Worm (Caenorhabditis elegans) whole organism, L1 larva: Measurements from ENCODE around the gene C06C6.8.
"Not testable (repeated sequence)": the region's sequence is repeated elsewhere in the genome, so short reads cannot be mapped to it uniquely, and the experiment has no call there.

Source experiments
- C04F5.9 ChIP-seq: sonication (generic microtip); optimal IDR thresholded peaks from 2 replicates; lab custom pipeline; 2016; ENCODE audit warnings: missing genetic modification characterization, missing compliant biosample characterization
- C16A3.4 ChIP-seq: fragments of 150-350 bp; optimal IDR thresholded peaks from 2 replicates; lab custom pipeline; 2014; ENCODE audit warnings: missing biosample characterization, missing genetic modification characterization
- F16B12.6 ChIP-seq: fragments of 150-350 bp; optimal IDR thresholded peaks from 2 replicates; lab custom pipeline; 2014; ENCODE audit warnings: missing biosample characterization, missing genetic modification characterization
- alr-1 ChIP-seq: fragments of 200-800 bp; sonication (Bioruptor generic); optimal IDR thresholded peaks from 2 replicates; lab custom pipeline; 2018; ENCODE audit warnings: borderline replicate concordance, mild to moderate bottlenecking, missing genetic modification characterization, missing compliant biosample characterization
- aly-2 ChIP-seq: fragments of 150-350 bp; optimal IDR thresholded peaks from 2 replicates; lab custom pipeline; 2014; ENCODE audit warnings: missing biosample characterization, missing genetic modification characterization
- ama-1 ChIP-seq: fragments of 150-350 bp; optimal IDR thresholded peaks from 2 replicates; lab custom pipeline; 2014
- blmp-1 ChIP-seq: fragments of 150-350 bp; optimal IDR thresholded peaks from 2 replicates; lab custom pipeline; 2014; ENCODE audit warnings: missing biosample characterization, missing genetic modification characterization
- ceh-63 ChIP-seq: fragments of 200-800 bp; sonication (Bioruptor generic); optimal IDR thresholded peaks from 2 replicates; lab custom pipeline; 2018; ENCODE audit warnings: mild to moderate bottlenecking, missing genetic modification characterization, missing compliant biosample characterization
- ceh-8 ChIP-seq: fragments of 200-800 bp; sonication (Bioruptor generic); optimal IDR thresholded peaks from 2 replicates; lab custom pipeline; 2018; ENCODE audit warnings: mild to moderate bottlenecking, missing genetic modification characterization, moderate library complexity, missing compliant biosample characterization
- ceh-82 ChIP-seq, 3 experiments: fragments of 150-350 bp in 1 of 3; sonication (generic microtip) in 2 of 3; optimal IDR thresholded peaks; 2 replicates each; lab custom pipeline; 2014 to 2017; ENCODE audit warnings: missing biosample characterization in 3 of 3, missing genetic modification characterization in 3 of 3
- ceh-90 ChIP-seq: sonication (generic microtip); optimal IDR thresholded peaks from 2 replicates; lab custom pipeline; 2016; ENCODE audit warnings: missing genetic modification characterization, missing compliant biosample characterization
- ces-1 ChIP-seq: fragments of 150-350 bp; optimal IDR thresholded peaks from 2 replicates; lab custom pipeline; 2014; ENCODE audit warnings: missing biosample characterization, missing genetic modification reagents, missing genetic modification characterization
- egl-13 ChIP-seq: sonication (generic microtip); optimal IDR thresholded peaks from 2 replicates; lab custom pipeline; 2016; ENCODE audit warnings: missing genotype, missing genetic modification reagents, missing genetic modification characterization, missing compliant biosample characterization
- egl-27 ChIP-seq, 2 experiments: fragments of 150-350 bp in 1 of 2; sonication (generic microtip); optimal IDR thresholded peaks; 3 replicates each; lab custom pipeline; 2017 to 2018; ENCODE audit warnings: missing biosample characterization in 2 of 2, missing genetic modification characterization in 2 of 2, missing genetic modification reagents in 2 of 2
- elt-2 ChIP-seq: sonication (generic microtip); optimal IDR thresholded peaks from 2 replicates; lab custom pipeline; 2016; ENCODE audit warnings: missing genetic modification characterization, mild to moderate bottlenecking, inconsistent platforms, missing compliant biosample characterization, missing genetic modification reagents
- elt-3 ChIP-seq, 6 experiments: fragments of 150-350 bp in 1 of 6; sonication (generic microtip); optimal IDR thresholded peaks; 2 replicates each; lab custom pipeline; 2017 to 2018; ENCODE audit warnings: missing biosample characterization in 6 of 6, missing genetic modification characterization in 6 of 6, inconsistent platforms in 1 of 6
- ets-5 ChIP-seq: fragments of 200-800 bp; sonication (Bioruptor generic); IDR thresholded peaks from 2 replicates; pipeline ENCODE4 v1.3.6; 2022; ENCODE audit warnings: missing genetic modification characterization, missing compliant biosample characterization
- fkh-8 ChIP-seq: sonication (generic microtip); optimal IDR thresholded peaks from 2 replicates; lab custom pipeline; 2016; ENCODE audit warnings: mild to moderate bottlenecking, missing genetic modification characterization, missing compliant biosample characterization
- hlh-4 ChIP-seq: sonication (generic microtip); optimal IDR thresholded peaks from 2 replicates; lab custom pipeline; 2016; ENCODE audit warnings: mild to moderate bottlenecking, missing genetic modification characterization, missing compliant biosample characterization
- hpl-2 ChIP-seq: fragments of 150-350 bp; optimal IDR thresholded peaks from 2 replicates; lab custom pipeline; 2014; ENCODE audit warnings: missing biosample characterization, missing genetic modification reagents, missing genetic modification characterization
- irx-1 ChIP-seq: sonication (generic microtip); optimal IDR thresholded peaks from 2 replicates; lab custom pipeline; 2016; ENCODE audit warnings: missing genetic modification characterization, missing compliant biosample characterization
- isw-1 ChIP-seq: fragments of 200-800 bp; sonication (Bioruptor generic); IDR thresholded peaks from 2 replicates; pipeline ENCODE4 v1.3.6; 2022; ENCODE audit warnings: missing genetic modification characterization, missing compliant biosample characterization
- jun-1 ChIP-seq: fragments of 150-350 bp; optimal IDR thresholded peaks from 2 replicates; lab custom pipeline; 2014; ENCODE audit warnings: missing biosample characterization, missing genetic modification reagents, missing genetic modification characterization
- lin-35 ChIP-seq, 2 experiments: fragments of 150-350 bp; optimal IDR thresholded peaks; 2 replicates each; lab custom pipeline; 2014; ENCODE audit warnings: missing biosample characterization in 2 of 2, missing genetic modification characterization in 2 of 2, missing genetic modification reagents in 2 of 2
- lin-39 ChIP-seq: fragments of 150-350 bp; optimal IDR thresholded peaks from 2 replicates; lab custom pipeline; 2014; ENCODE audit warnings: missing biosample characterization, missing genetic modification reagents, missing genetic modification characterization
- mab-9 ChIP-seq: fragments of 200-800 bp; sonication (Bioruptor generic); IDR thresholded peaks from 2 replicates; pipeline ENCODE4 v1.3.6; 2022; ENCODE audit warnings: missing genetic modification reagents, missing genetic modification characterization, missing compliant biosample characterization
- mdl-1 ChIP-seq, 2 experiments: fragments of 150-350 bp; optimal IDR thresholded peaks; 2 replicates each; lab custom pipeline; 2014 to 2017; ENCODE audit warnings: missing biosample characterization in 2 of 2, missing genetic modification characterization in 2 of 2, inconsistent platforms in 1 of 2
- mep-1 ChIP-seq: fragments of 150-350 bp; optimal IDR thresholded peaks from 2 replicates; lab custom pipeline; 2014; ENCODE audit warnings: missing biosample characterization, missing genetic modification characterization
- nhr-11 ChIP-seq: fragments of 150-350 bp; optimal IDR thresholded peaks from 2 replicates; lab custom pipeline; 2014; ENCODE audit warnings: missing biosample characterization, missing genetic modification characterization
- nhr-20 ChIP-seq: sonication (generic microtip); optimal IDR thresholded peaks from 2 replicates; lab custom pipeline; 2016; ENCODE audit warnings: mild to moderate bottlenecking, missing genetic modification characterization, missing compliant biosample characterization
- nhr-237 ChIP-seq: fragments of 150-350 bp; optimal IDR thresholded peaks from 2 replicates; lab custom pipeline; 2014; ENCODE audit warnings: missing biosample characterization, missing genetic modification characterization
- nhr-28 ChIP-seq: fragments of 150-350 bp; optimal IDR thresholded peaks from 2 replicates; lab custom pipeline; 2014; ENCODE audit warnings: missing biosample characterization, missing genetic modification characterization
- nhr-47 ChIP-seq: sonication (generic microtip); optimal IDR thresholded peaks from 2 replicates; lab custom pipeline; 2016; ENCODE audit warnings: mild to moderate bottlenecking, missing genetic modification characterization, moderate library complexity, missing compliant biosample characterization
- nhr-71 ChIP-seq: sonication (generic microtip); optimal IDR thresholded peaks from 2 replicates; lab custom pipeline; 2016; ENCODE audit warnings: mild to moderate bottlenecking, missing genetic modification characterization, moderate library complexity, missing compliant biosample characterization
- nhr-76 ChIP-seq: sonication (generic microtip); optimal IDR thresholded peaks from 2 replicates; lab custom pipeline; 2017; ENCODE audit warnings: missing biosample characterization, missing genetic modification characterization
- nhr-77 ChIP-seq: fragments of 150-350 bp; optimal IDR thresholded peaks from 2 replicates; lab custom pipeline; 2014; ENCODE audit warnings: missing biosample characterization, missing genetic modification characterization
- nhr-84 ChIP-seq: sonication (generic microtip); optimal IDR thresholded peaks from 2 replicates; lab custom pipeline; 2017; ENCODE audit warnings: missing biosample characterization, missing genetic modification characterization
- nhr-85 ChIP-seq: sonication (generic microtip); peaks from one replicate; lab custom pipeline; 2016; ENCODE audit warnings: missing genetic modification characterization, inconsistent platforms, missing compliant biosample characterization
- nhr-90 ChIP-seq: sonication (generic microtip); optimal IDR thresholded peaks from 2 replicates; lab custom pipeline; 2016; ENCODE audit warnings: mild to moderate bottlenecking, missing genetic modification characterization, missing compliant biosample characterization; ENCODE audit not compliant: poor library complexity
- pax-3 ChIP-seq: fragments of 200-800 bp; sonication (Bioruptor generic); optimal IDR thresholded peaks from 2 replicates; lab custom pipeline; 2018; ENCODE audit warnings: mild to moderate bottlenecking, missing genetic modification characterization, moderate library complexity, missing compliant biosample characterization
- skn-1 ChIP-seq: fragments of 150-350 bp; optimal IDR thresholded peaks from 2 replicates; lab custom pipeline; 2014; ENCODE audit warnings: missing biosample characterization, missing genetic modification characterization
- snu-23 ChIP-seq: sonication (generic microtip); optimal IDR thresholded peaks from 2 replicates; lab custom pipeline; 2016; ENCODE audit warnings: missing genetic modification characterization, missing compliant biosample characterization
- sox-4 ChIP-seq: sonication (generic microtip); optimal IDR thresholded peaks from 2 replicates; lab custom pipeline; 2016; ENCODE audit warnings: missing genetic modification characterization, missing compliant biosample characterization
- sup-37 ChIP-seq: fragments of 200-800 bp; sonication (Bioruptor generic); optimal IDR thresholded peaks from 2 replicates; lab custom pipeline; 2018; ENCODE audit warnings: mild to moderate bottlenecking, missing genetic modification characterization, missing compliant biosample characterization
- swsn-7 ChIP-seq: sonication (generic microtip); optimal IDR thresholded peaks from 2 replicates; lab custom pipeline; 2016; ENCODE audit warnings: missing genetic modification characterization, missing compliant biosample characterization
- unc-62 ChIP-seq: fragments of 150-350 bp; optimal IDR thresholded peaks from 2 replicates; lab custom pipeline; 2014; ENCODE audit warnings: missing biosample characterization, missing genetic modification reagents, missing genetic modification characterization
- unc-86 ChIP-seq: sonication (generic microtip); optimal IDR thresholded peaks from 2 replicates; lab custom pipeline; 2016; ENCODE audit warnings: missing genetic modification characterization, missing compliant biosample characterization
- unc-98 ChIP-seq: fragments of 200-800 bp; sonication (Bioruptor generic); IDR thresholded peaks from 2 replicates; pipeline ENCODE4 v1.3.6; 2022; ENCODE audit warnings: missing genetic modification characterization, missing compliant biosample characterization
- vab-15 ChIP-seq: sonication (generic microtip); optimal IDR thresholded peaks from 2 replicates; lab custom pipeline; 2017; ENCODE audit warnings: missing genotype, mild to moderate bottlenecking, missing genetic modification characterization, missing compliant biosample characterization
- xbp-1 ChIP-seq: sonication (generic microtip); optimal IDR thresholded peaks from 2 replicates; lab custom pipeline; 2016; ENCODE audit warnings: missing genetic modification characterization, missing compliant biosample characterization
- ztf-4 ChIP-seq: fragments of 150-350 bp; optimal IDR thresholded peaks from 2 replicates; lab custom pipeline; 2014; ENCODE audit warnings: missing biosample characterization, missing genetic modification characterization

The C06C6.8 gene

ce11 chrV:15991850-15992249 lies 5.1 kb upstream of the C06C6.8 start, which contains the start of gene C06C6.7:
TSS of gene C06C6.7 (plus strand) at chrV:15992150.
- not testable (repeated sequence) for TF ChIP-seq irx-1 (tag; lab: Kevin White, UChicago); elt-3 (tag; optimal IDR thresholded peaks at IDR 0.05; lab: Kevin White, UChicago); lin-35 (GFP tag; optimal IDR thresholded peaks at IDR 0.05; lab: Kevin White, UChicago)
- TF ChIP-seq, all 84 proteins: peak for 0; not testable (repeated sequence) for 84

DNA sequence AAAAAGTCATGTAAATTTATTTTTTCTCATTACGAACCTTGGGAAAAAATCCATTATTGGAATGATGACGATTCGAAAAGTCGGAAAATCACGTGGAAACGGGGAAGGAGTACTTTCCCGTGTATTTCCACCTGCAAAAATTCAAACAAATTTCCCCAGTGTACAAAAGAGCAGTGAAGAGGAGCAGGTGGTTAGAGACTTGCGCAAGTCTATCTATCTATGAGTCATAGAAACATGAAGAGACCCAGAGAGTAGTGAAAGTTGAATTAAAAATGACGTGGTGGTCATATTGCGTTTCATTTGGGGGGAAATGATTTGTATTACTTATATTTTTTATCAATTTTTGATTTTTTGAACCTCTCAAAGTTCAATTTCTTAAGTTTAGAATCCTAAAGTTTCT lies 3.5 kb downstream of the C06C6.8 start, which contains the start of gene nhr-50:
nhr-50 (minus strand) TSS at position 199 of the 400 bp plus-strand sequence.
- TF ChIP-seq nhr-90 (peak; percentile 36), nhr-77 (tag; lab: Kevin White, UChicago) (peak; percentile 51), pax-3 (tag; lab: Kevin White, UChicago) (peak; percentile 36), unc-62 (GFP tag; lab: Kevin White, UChicago) (no peak), fkh-8 (peak; percentile 88), nhr-28 (tag; lab: Kevin White, UChicago) (no peak), isw-1 (no peak; the same call in 1 of the 2 replicates), C04F5.9 (tag; lab: Kevin White, UChicago) (no peak), nhr-71 (tag; lab: Kevin White, UChicago) (peak; percentile 81), sox-4 (tag; lab: Kevin White, UChicago) (peak; percentile 7), aly-2 (no peak), mab-9 (GFP tag; lab: Robert Waterston, UW) (no peak), ets-5 (GFP tag; lab: Robert Waterston, UW) (no peak), vab-15 (tag; lab: Kevin White, UChicago) (no peak), egl-27 (tag; optimal IDR thresholded peaks at IDR 0.05; lab: Kevin White, UChicago) (peak in 1 of 2 experiments; percentile 26), xbp-1 (peak; percentile 17), nhr-47 (peak; percentile 61), ceh-82 (tag; optimal IDR thresholded peaks at IDR 0.05; lab: Kevin White, UChicago) (peak in 2 of 3 experiments; percentile 16 to 49), jun-1 (tag; lab: Kevin White, UChicago) (peak; percentile 93), egl-13 (tag; lab: Kevin White, UChicago) (no peak), elt-2 (peak; percentile 83), ztf-4 (tag; lab: Kevin White, UChicago) (no peak), swsn-7 (peak; percentile 36), F16B12.6 (tag; lab: Kevin White, UChicago) (no peak), nhr-85 (peak; percentile 85), snu-23 (GFP tag; lab: Kevin White, UChicago) (peak; percentile 46), ces-1 (GFP tag; lab: Kevin White, UChicago) (no peak), unc-86 (no peak), nhr-11 (tag; lab: Kevin White, UChicago) (no peak), lin-39 (tag; lab: Kevin White, UChicago) (no peak), nhr-237 (peak; percentile 18), skn-1 (tag; lab: Kevin White, UChicago) (peak; percentile 69), blmp-1 (peak; percentile 88), ceh-63 (GFP tag; lab: Kevin White, UChicago) (no peak), alr-1 (tag; lab: Kevin White, UChicago) (no peak), ama-1 (no peak), ceh-8 (GFP tag; lab: Kevin White, UChicago) (peak; percentile 38), nhr-76 (tag; lab: Kevin White, UChicago) (no peak), mep-1 (tag; lab: Kevin White, UChicago) (peak; percentile 25), nhr-84 (tag; lab: Kevin White, UChicago) (no peak), C16A3.4 (tag; lab: Kevin White, UChicago) (no peak), elt-3 (tag; optimal IDR thresholded peaks at IDR 0.05; lab: Kevin White, UChicago) (peak in 1 of 6 experiments; percentile 21), hpl-2 (GFP tag; lab: Kevin White, UChicago) (no peak), sup-37 (GFP tag; lab: Kevin White, UChicago) (no peak), unc-98 (GFP tag; lab: Robert Waterston, UW) (no peak), hlh-4 (tag; lab: Kevin White, UChicago) (peak; percentile 80), mdl-1 (tag; optimal IDR thresholded peaks at IDR 0.05; lab: Kevin White, UChicago) (peak in 1 of 2 experiments; percentile 53), nhr-20 (tag; lab: Kevin White, UChicago) (peak; percentile 70), ceh-90 (tag; lab: Kevin White, UChicago) (no peak)
